Worm (Caenorhabditis elegans): ENCODE measurements around the gene npl-4.2.

Gene npl-4.2

DNA sequence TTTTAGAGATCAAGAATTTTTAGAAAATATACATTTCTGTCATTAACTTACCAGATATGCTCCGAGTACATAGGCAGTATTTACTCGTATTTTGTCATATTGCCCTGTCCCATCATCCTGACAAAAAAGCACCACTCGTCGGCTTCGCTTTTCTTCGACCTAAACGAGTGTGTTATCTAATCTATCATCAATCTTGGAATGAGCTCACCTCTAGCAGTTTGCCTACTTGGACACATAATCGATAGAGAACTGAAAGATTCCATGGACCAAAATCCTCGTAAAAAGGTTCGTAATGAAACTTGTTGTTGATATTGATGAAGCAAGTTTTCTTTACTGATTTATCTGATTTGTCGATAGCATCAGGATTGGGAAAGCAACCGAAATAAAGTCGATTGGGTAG is 29.8 kb upstream of the npl-4.2 start:
- no peak for TF ChIP-seq sptf-1 (tag; optimal IDR thresholded peaks at IDR 0.05)

DNA sequence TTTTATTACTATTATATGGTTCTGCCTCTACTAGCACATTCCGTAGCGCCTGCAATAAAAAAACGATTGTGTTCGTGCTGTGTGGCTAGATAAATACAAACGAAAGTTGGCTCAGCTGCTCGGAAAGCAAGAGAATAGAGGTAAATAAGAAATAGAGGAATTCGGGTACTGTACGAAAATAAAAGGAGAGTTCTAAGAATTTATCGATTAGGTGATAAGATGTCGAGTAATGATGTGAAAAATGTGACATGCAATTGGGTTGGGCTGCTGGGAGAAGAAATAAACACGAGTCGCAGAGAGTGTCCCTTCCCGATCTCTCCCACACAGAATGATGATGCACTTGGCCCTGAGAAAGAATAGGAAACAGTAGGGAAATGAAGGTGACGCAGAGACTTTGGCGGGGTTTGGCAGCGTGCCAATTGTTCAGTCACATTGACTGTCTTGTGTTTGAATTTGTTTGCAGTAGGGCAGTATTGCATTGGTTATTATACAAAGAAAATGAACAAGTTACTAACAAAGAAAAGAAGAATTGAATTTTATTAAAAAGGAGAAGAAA is 29.2 kb upstream of the npl-4.2 start, which contains the start of gene cdc-14:
cdc-14 (minus strand) TSS at position 51 of the 556 bp plus-strand sequence.
- TF ChIP-seq nhr-12 (tag; optimal IDR thresholded peaks at IDR 0.05) (no peak), mep-1 (tag; optimal IDR thresholded peaks at IDR 0.05) (peak; percentile 87), lin-13 (tag; optimal IDR thresholded peaks at IDR 0.05) (peak; percentile 81), ces-1 (GFP tag; optimal IDR thresholded peaks at IDR 0.05) (peak; percentile 45), hlh-1 (tag; optimal IDR thresholded peaks at IDR 0.05) (peak; percentile 86), ceh-39 (tag; optimal IDR thresholded peaks at IDR 0.05) (peak; percentile 75), mls-2 (tag; optimal IDR thresholded peaks at IDR 0.05) (no peak), zip-8 (tag; optimal IDR thresholded peaks at IDR 0.05) (no peak), cnd-1 (tag; optimal IDR thresholded peaks at IDR 0.05) (peak; percentile 47), unc-120 (tag; optimal IDR thresholded peaks at IDR 0.05; ENCODE audit: poor library complexity, severe bottlenecking) (peak; percentile 74), unc-62 (GFP tag; optimal IDR thresholded peaks at IDR 0.05) (peak; percentile 80), lsy-2 (tag; optimal IDR thresholded peaks at IDR 0.05) (peak; percentile 44), nhr-2 (tag; optimal IDR thresholded peaks at IDR 0.05) (peak; percentile 2), nhr-237 (tag; optimal IDR thresholded peaks at IDR 0.05) (peak; percentile 39), mab-5 (tag; optimal IDR thresholded peaks at IDR 0.05) (no peak)

DNA sequence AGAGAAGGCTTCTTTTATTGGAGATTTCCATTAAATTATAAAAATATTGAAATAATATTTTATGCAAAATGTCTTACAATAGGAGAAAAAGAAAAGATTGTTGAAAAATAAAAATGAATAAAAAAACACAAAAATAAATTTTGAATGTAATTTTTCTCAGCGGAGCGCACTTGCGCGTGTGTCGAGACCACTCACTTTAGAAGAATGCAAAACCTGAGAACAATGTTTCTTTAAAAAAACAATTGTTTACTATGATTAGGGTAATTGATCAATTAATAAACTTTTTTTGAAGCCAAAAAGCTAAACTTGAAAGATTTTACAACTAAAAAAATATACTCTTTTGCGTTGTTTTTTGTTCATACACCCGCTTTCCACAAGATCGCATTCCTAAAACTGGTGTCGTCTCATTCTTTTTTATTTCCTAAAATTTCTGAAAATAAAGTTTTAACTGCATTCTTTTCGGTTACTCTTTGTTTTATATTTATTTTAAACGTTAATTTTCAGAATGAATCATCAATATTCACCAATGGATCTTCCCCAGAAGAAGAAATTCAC is 28.4 kb upstream of the npl-4.2 start, which contains the start of gene ttc-4:
ttc-4 (plus strand) TSS at position 505 of the 555 bp plus-strand sequence.
- TF ChIP-seq ces-1 (GFP tag; optimal IDR thresholded peaks at IDR 0.05) (peak; percentile 39), sptf-1 (tag; optimal IDR thresholded peaks at IDR 0.05) (peak; percentile 45), mep-1 (tag; optimal IDR thresholded peaks at IDR 0.05) (peak; percentile 68), lin-13 (tag; optimal IDR thresholded peaks at IDR 0.05) (no peak), nhr-237 (tag; optimal IDR thresholded peaks at IDR 0.05) (peak; percentile 68)

DNA sequence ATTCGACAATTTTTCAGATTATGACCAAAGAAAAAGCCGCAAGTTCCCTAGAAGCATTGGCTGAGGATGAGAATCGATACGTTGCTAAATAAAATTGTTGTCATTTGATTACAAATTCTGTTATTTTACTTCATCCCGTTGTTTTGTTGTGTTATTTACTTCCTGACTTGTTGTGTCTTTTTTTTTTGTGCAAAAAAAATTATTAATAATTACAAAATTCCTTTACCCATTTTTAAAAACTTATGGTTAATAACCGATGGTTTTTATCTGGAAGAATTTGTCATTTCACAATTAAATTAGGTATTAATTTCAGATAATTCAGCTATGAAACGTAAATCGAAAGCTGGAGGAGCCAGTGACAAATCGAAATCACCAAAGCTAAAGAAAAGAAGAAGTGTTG is 26.4 kb upstream of the npl-4.2 start, which contains the start of gene C17G10.1:
C17G10.1 (plus strand) TSS at position 301 of the 400 bp plus-strand sequence.
- TF ChIP-seq sem-2 (GFP tag; optimal IDR thresholded peaks at IDR 0.05) (no peak), pha-4 (tag; optimal IDR thresholded peaks at IDR 0.05) (no peak), ceh-43 (GFP tag; optimal IDR thresholded peaks at IDR 0.05) (no peak)

DNA sequence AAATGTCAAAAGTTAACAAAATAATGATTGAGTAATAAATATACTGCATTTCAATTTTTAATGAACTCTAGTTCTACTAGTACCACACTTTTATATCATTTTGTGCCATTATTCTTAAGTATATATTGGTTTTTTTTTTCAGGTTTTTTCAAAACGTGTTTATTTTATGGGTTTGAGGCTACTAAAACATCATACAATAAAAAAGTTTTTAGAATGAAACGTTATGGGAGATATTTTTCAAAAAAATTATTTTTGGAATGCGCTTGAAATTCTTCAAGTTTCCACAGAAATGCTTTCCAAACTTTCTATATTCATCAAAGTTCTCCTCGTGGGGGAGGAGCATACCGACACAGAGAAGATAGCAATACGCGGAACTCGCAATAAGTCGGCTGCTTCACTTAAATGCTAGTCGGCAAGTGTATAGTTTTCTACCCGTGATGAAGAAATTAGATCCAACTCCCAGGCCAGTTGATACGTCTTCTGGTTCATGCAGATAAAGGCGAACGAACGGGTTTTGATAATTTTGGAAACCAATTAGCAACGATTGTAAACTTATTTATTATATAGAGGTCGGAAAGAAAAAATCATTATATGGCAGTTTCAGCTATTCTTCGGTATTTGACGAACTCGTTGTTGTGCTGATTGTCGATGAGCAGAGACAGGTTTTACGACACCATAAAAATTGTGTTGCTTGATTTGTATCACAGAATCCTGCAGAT is 23.2 kb upstream of the npl-4.2 start, which contains the start of gene C17G10.10:
C17G10.10 (minus strand) TSS at position 51 of the 719 bp plus-strand sequence.
- TF ChIP-seq blmp-1 (tag; optimal IDR thresholded peaks at IDR 0.05) (no peak), lin-32 (GFP tag; optimal IDR thresholded peaks at IDR 0.05) (no peak), flh-1 (GFP tag; optimal IDR thresholded peaks at IDR 0.05) (no peak), nhr-2 (tag; optimal IDR thresholded peaks at IDR 0.05) (no peak), pha-4 (tag; optimal IDR thresholded peaks at IDR 0.05) (peak; percentile 12)

DNA sequence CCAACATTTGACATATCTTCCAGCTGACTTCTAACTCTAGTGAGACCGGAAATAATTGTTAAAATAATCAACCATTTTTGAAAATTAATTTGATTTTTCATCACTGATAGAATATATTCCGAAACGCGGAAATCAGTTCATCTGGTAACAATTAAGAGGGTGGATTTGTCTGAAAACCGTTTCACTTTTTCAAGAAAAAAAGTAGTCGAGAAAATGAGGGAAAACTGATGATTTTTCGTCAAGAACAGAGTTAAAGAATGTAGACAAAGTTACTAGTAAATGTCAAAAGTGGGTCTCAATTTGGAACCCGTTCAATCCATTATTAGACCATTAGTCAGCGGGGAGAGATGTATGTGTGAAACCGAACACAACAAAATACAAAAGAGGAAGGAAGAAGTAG is 19.5 kb upstream of the npl-4.2 start, which contains the start of gene C17G10.6:
C17G10.6 (minus strand) TSS at position 101 of the 400 bp plus-strand sequence.
- TF ChIP-seq ces-1 (GFP tag; optimal IDR thresholded peaks at IDR 0.05): no peak
- no peak for TF ChIP-seq drap-1 (GFP tag; optimal IDR thresholded peaks at IDR 0.05)
- no peak for TF ChIP-seq sptf-1 (tag; optimal IDR thresholded peaks at IDR 0.05)

DNA sequence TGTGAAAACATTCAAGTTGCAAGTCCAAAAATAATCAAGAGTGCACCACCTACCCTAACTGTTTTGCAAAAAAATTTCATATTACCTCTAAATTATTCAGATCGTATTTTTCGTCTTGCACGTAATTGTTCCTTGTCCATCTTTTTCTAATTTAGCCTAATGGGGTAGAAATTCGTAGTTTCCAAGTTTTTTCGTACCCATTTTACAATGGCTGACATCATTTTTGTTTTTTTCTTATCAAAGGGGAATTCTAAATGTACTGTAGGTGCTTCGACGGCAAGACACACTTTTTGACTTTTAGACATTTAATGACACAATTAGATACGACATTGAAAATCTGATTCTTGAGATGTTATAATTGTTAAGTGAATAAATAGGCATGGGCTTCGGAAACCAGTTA is 18.2 kb upstream of the npl-4.2 start:
- TF ChIP-seq zip-8 (tag; optimal IDR thresholded peaks at IDR 0.05) (no peak), tbx-8 (GFP tag; optimal IDR thresholded peaks at IDR 0.05) (no peak), unc-39 (tag; optimal IDR thresholded peaks at IDR 0.05) (no peak), cnd-1 (tag; optimal IDR thresholded peaks at IDR 0.05) (no peak), flh-1 (GFP tag; optimal IDR thresholded peaks at IDR 0.05) (no peak)
